Fruit fly (Drosophila melanogaster) whole organism, embryonic: ENCODE data around the gene CG32939.

ENCODE experiments used
- CG14965 ChIP-seq: fragments of 200-800 bp; sonication (Bioruptor generic); optimal IDR thresholded peaks from 2 replicates; lab custom pipeline; 2016; ENCODE audit warnings: missing biosample characterization, missing genetic modification characterization, borderline replicate concordance
- MESR4 ChIP-seq: fragments of 200-800 bp; sonication (Bioruptor generic); optimal IDR thresholded peaks from 2 replicates; lab custom pipeline; 2018; ENCODE audit warnings: missing biosample characterization, mild to moderate bottlenecking, missing genetic modification characterization, moderate library complexity
- NC2α ChIP-seq: fragments of 200-800 bp; sonication (Bioruptor generic); optimal IDR thresholded peaks from 2 replicates; lab custom pipeline; 2016; ENCODE audit warnings: missing biosample characterization, missing genetic modification characterization
- YL-1 ChIP-seq: fragments of 200-800 bp; sonication (Bioruptor generic); optimal IDR thresholded peaks from 3 replicates; lab custom pipeline; 2017; ENCODE audit warnings: missing biosample characterization, mild to moderate bottlenecking, missing genetic modification characterization

- TF ChIP-seq MESR4 (GFP tag; lab: Kevin White, UChicago) (no peak), CG14965 (GFP tag; lab: Kevin White, UChicago) (no peak), YL-1 (GFP tag; lab: Kevin White, UChicago) (no peak), NC2α (GFP tag; lab: Kevin White, UChicago) (no peak)
These were observed 17.8 kb upstream of the CG32939 start, which contains the start of gene Nepl12 for dm6 chr3R:9674968-9675573.
